Worm (Caenorhabditis elegans) whole organism, young adult: ENCODE measurements around the gene W08G11.3.
"Not testable (repeated sequence)": the region's sequence is repeated elsewhere in the genome, so short reads cannot be mapped to it uniquely, and the experiment has no call there.

Experiments
- B0261.1 ChIP-seq: sonication (generic microtip); optimal IDR thresholded peaks from 2 replicates; lab custom pipeline; 2016; ENCODE audit warnings: mild to moderate bottlenecking, missing genetic modification characterization, moderate library complexity, missing compliant biosample characterization
- F57C9.4 ChIP-seq: sonication (generic microtip); optimal IDR thresholded peaks from 2 replicates; lab custom pipeline; 2017; ENCODE audit warnings: mild to moderate bottlenecking, missing genetic modification characterization, missing compliant biosample characterization
- Y53F4B.3 ChIP-seq: fragments of 200-800 bp; sonication (Bioruptor generic); IDR thresholded peaks from 2 replicates; pipeline ENCODE4 v1.3.6; 2022; ENCODE audit warnings: missing genetic modification reagents, missing genetic modification characterization, missing compliant biosample characterization
- Y56A3A.18 ChIP-seq: fragments of 200-800 bp; sonication (Bioruptor generic); IDR thresholded peaks from 2 replicates; pipeline ENCODE4 v1.3.6; 2022; ENCODE audit warnings: missing genetic modification reagents, missing genetic modification characterization, missing compliant biosample characterization
- ZK185.1 ChIP-seq: sonication (generic microtip); optimal IDR thresholded peaks from 2 replicates; lab custom pipeline; 2016; ENCODE audit warnings: mild to moderate bottlenecking, missing genetic modification characterization, missing compliant biosample characterization; ENCODE audit not compliant: poor library complexity, severe bottlenecking
- attf-5 ChIP-seq: fragments of 200-800 bp; sonication (Bioruptor generic); optimal IDR thresholded peaks from 2 replicates; lab custom pipeline; 2018; ENCODE audit warnings: mild to moderate bottlenecking, missing genetic modification characterization, missing compliant biosample characterization
- cebp-1 ChIP-seq, 2 experiments: fragments of 200-800 bp in 1 of 2; sonication (Bioruptor generic) in 1 of 2; sonication (generic microtip) in 1 of 2; IDR thresholded peaks in 1 of 2; optimal IDR thresholded peaks in 1 of 2; 2 replicates each; pipeline versions ENCODE4 v1.3.6 to Lab custom; 2017 to 2022; ENCODE audit warnings: missing compliant biosample characterization in 2 of 2, missing genetic modification characterization in 2 of 2, mild to moderate bottlenecking in 1 of 2, missing genetic modification reagents in 1 of 2, moderate library complexity in 1 of 2
- cebp-2 ChIP-seq: fragments of 200-800 bp; sonication (Bioruptor generic); IDR thresholded peaks from 2 replicates; pipeline ENCODE4 v1.3.6; 2022; ENCODE audit warnings: missing genetic modification characterization, missing compliant biosample characterization
- ceh-27 ChIP-seq: fragments of 200-800 bp; sonication (Bioruptor generic); optimal IDR thresholded peaks from 2 replicates; lab custom pipeline; 2018; ENCODE audit warnings: mild to moderate bottlenecking, missing genetic modification characterization, moderate library complexity, missing compliant biosample characterization
- dpff-1 ChIP-seq: sonication (generic microtip); optimal IDR thresholded peaks from 2 replicates; lab custom pipeline; 2017; ENCODE audit warnings: mild to moderate bottlenecking, missing genetic modification characterization, missing compliant biosample characterization
- egl-44 ChIP-seq: fragments of 200-800 bp; sonication (Bioruptor generic); IDR thresholded peaks from 2 replicates; pipeline ENCODE4 v1.3.6; 2022; ENCODE audit warnings: missing genetic modification reagents, missing genetic modification characterization, missing compliant biosample characterization
- egrh-3 ChIP-seq: fragments of 200-800 bp; sonication (Bioruptor generic); IDR thresholded peaks from 2 replicates; pipeline ENCODE4 v1.3.6; 2022; ENCODE audit warnings: missing genetic modification reagents, missing genetic modification characterization, missing compliant biosample characterization
- ekl-4 ChIP-seq: fragments of 200-800 bp; sonication (Bioruptor generic); IDR thresholded peaks from 2 replicates; pipeline ENCODE4 v1.3.6; 2022; ENCODE audit warnings: missing genetic modification reagents, missing genetic modification characterization, missing compliant biosample characterization
- hrde-1 ChIP-seq: sonication (generic microtip); optimal IDR thresholded peaks from 2 replicates; lab custom pipeline; 2016; ENCODE audit warnings: missing genetic modification characterization, mild to moderate bottlenecking, missing compliant biosample characterization, moderate library complexity, missing genotype, missing genetic modification reagents, borderline replicate concordance
- hsf-1 ChIP-seq: fragments of 200-800 bp; sonication (Bioruptor generic); IDR thresholded peaks from 2 replicates; pipeline ENCODE4 v1.3.6; 2022; ENCODE audit warnings: missing genetic modification reagents, missing genetic modification characterization, missing compliant biosample characterization
- lag-1 ChIP-seq: fragments of 200-800 bp; sonication (Bioruptor generic); IDR thresholded peaks from 2 replicates; pipeline ENCODE4 v1.3.6; 2022; ENCODE audit warnings: missing genetic modification reagents, missing genetic modification characterization, missing compliant biosample characterization
- let-526 ChIP-seq: fragments of 200-800 bp; sonication (Bioruptor generic); IDR thresholded peaks from 2 replicates; pipeline ENCODE4 v1.3.6; 2022; ENCODE audit warnings: missing genetic modification reagents, missing genetic modification characterization, missing compliant biosample characterization
- let-607 ChIP-seq, 2 experiments: fragments of 200-800 bp in 1 of 2; sonication (Bioruptor generic) in 1 of 2; sonication (generic microtip) in 1 of 2; optimal IDR thresholded peaks; 2 replicates each; lab custom pipeline; 2016 to 2018; ENCODE audit warnings: mild to moderate bottlenecking in 2 of 2, missing compliant biosample characterization in 2 of 2, missing genetic modification characterization in 2 of 2, moderate library complexity in 2 of 2, missing genotype in 1 of 2
- madf-3 ChIP-seq: fragments of 200-800 bp; sonication (Bioruptor generic); IDR thresholded peaks from 2 replicates; pipeline ENCODE4 v1.3.6; 2022; ENCODE audit warnings: missing genetic modification reagents, missing genetic modification characterization, missing compliant biosample characterization
- mcd-1 ChIP-seq: fragments of 200-800 bp; sonication (Bioruptor generic); IDR thresholded peaks from 2 replicates; pipeline ENCODE4 v1.3.6; 2022; ENCODE audit warnings: missing genetic modification reagents, missing genetic modification characterization, missing compliant biosample characterization
- mel-28 ChIP-seq: sonication (generic microtip); optimal IDR thresholded peaks from 2 replicates; lab custom pipeline; 2016; ENCODE audit warnings: borderline replicate concordance, mild to moderate bottlenecking, missing genetic modification characterization, missing compliant biosample characterization
- mes-4 ChIP-seq: sonication (generic microtip); optimal IDR thresholded peaks from 2 replicates; lab custom pipeline; 2016; ENCODE audit warnings: missing genotype, missing genetic modification characterization, missing compliant biosample characterization
- mxl-1 ChIP-seq: sonication (generic microtip); optimal IDR thresholded peaks from 2 replicates; lab custom pipeline; 2016; ENCODE audit warnings: missing genetic modification characterization, missing compliant biosample characterization
- nhr-80 ChIP-seq: sonication (generic microtip); optimal IDR thresholded peaks from 2 replicates; lab custom pipeline; 2016; ENCODE audit warnings: missing genetic modification characterization, missing compliant biosample characterization
- sea-2 ChIP-seq: fragments of 200-800 bp; sonication (Bioruptor generic); IDR thresholded peaks from 2 replicates; pipeline ENCODE4 v1.3.6; 2022; ENCODE audit warnings: missing genetic modification characterization, missing compliant biosample characterization
- snpc-4 ChIP-seq, 5 experiments: fragments of 150-350 bp in 1 of 5; sonication (generic microtip) in 4 of 5; optimal IDR thresholded peaks; 2 replicates each; lab custom pipeline; 2014 to 2018; ENCODE audit warnings: missing genetic modification characterization in 5 of 5, missing biosample characterization in 3 of 5, antibody characterized with exemption in 2 of 5, mild to moderate bottlenecking in 2 of 5, missing compliant biosample characterization in 2 of 5, missing genotype in 2 of 5, moderate library complexity in 2 of 5, missing genetic modification reagents in 1 of 5
- sptf-2 ChIP-seq: fragments of 200-800 bp; sonication (Bioruptor generic); optimal IDR thresholded peaks from 2 replicates; lab custom pipeline; 2018; ENCODE audit warnings: mild to moderate bottlenecking, missing genetic modification characterization, missing compliant biosample characterization
- ztf-26 ChIP-seq: sonication (generic microtip); optimal IDR thresholded peaks from 2 replicates; lab custom pipeline; 2017; ENCODE audit warnings: missing genetic modification characterization, missing compliant biosample characterization

Gene W08G11.3

ce11 chrV:16383729-16384128 is 16.2 kb downstream of the W08G11.3 start, which contains the start of gene F13A7.7:
TSS of gene F13A7.7 (minus strand) at chrV:16383829.
- TF ChIP-seq egl-44, ekl-4, let-526 (GFP tag; lab: Robert Waterston, UW): not testable (repeated sequence)

DNA sequence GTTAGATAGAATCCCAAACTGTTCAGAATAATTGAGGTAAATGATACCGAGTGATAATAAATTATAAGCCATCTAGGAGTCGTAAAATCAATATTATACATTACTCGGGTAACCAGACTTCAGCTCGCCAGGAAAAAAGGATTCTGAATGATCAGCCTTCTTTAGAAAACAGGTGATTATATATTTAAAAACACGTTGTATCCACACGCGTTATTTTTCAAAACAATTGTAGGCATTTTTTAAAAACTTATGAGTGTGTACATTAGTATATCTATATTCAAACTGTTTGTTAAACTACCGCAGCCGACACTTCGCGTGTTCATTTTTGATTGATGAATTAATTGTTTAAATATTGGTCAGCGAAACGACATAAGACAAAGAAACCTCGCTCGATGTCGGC is 20.8 kb downstream of the W08G11.3 start, which contains the start of gene sri-65:
Gene sri-65 (minus strand): TSS at position 101 of the 400 bp plus-strand sequence.
- no peak for TF ChIP-seq madf-3 (GFP tag; lab: Robert Waterston, UW)
- no peak for TF ChIP-seq ceh-27
- TF ChIP-seq sea-2 (GFP tag; lab: Robert Waterston, UW), result no peak
- TF ChIP-seq F57C9.4 (tag; lab: Kevin White, UChicago), result no peak
- no peak for TF ChIP-seq mel-28 (tag; lab: Kevin White, UChicago)

DNA sequence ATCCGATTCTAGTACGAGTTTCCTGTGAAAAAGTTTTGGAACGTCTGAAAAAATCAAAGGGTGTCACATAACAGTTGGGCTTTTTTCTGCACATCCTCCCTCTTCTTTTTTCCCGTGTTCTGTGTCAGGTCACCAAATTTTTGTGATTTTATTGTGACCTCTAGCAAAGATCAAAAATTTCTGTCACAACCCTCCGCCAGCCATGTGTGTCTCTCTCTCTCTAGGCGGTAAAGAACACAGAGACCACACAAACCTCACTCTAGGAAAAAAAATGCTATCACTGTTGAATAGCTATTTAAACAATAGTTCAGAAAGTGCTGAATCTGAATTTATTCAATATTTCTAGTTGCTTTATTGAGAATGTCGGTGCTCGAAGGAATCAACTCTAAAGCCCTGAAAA is 23.2 kb downstream of the W08G11.3 start, which contains the start of gene gst-44:
Gene gst-44 (plus strand): TSS at position 237 of the 400 bp plus-strand sequence.
- no peak for TF ChIP-seq let-607 (tag; optimal IDR thresholded peaks at IDR 0.05; lab: Kevin White, UChicago)
- TF ChIP-seq lag-1, result no peak
- no peak for TF ChIP-seq hrde-1 (tag; lab: Kevin White, UChicago)
- TF ChIP-seq ZK185.1 (tag; lab: Kevin White, UChicago), result no peak
- peak; percentile 62 for TF ChIP-seq nhr-80 (tag; lab: Kevin White, UChicago)
- TF ChIP-seq ztf-26 (tag; lab: Kevin White, UChicago), result no peak
- TF ChIP-seq, all 124 proteins: peak for 1

ce11 chrV:16393728-16394127 is 26.2 kb downstream of the W08G11.3 start, which contains the start of gene srd-63:
TSS of gene srd-63 (minus strand) at chrV:16393828.
- no peak for TF ChIP-seq Y53F4B.3 (GFP tag; lab: Robert Waterston, UW)
- no peak for TF ChIP-seq hsf-1 (GFP tag; lab: Robert Waterston, UW)
- TF ChIP-seq dpff-1 (tag; lab: Kevin White, UChicago), result no peak
- TF ChIP-seq egrh-3 (GFP tag; lab: Robert Waterston, UW), result no peak
- TF ChIP-seq B0261.1, result no peak
- TF ChIP-seq mes-4 (tag; lab: Kevin White, UChicago), result no peak
- TF ChIP-seq mxl-1 (tag; lab: Kevin White, UChicago), result no peak

- TF ChIP-seq cebp-1 (GFP tag; IDR thresholded peaks at IDR 0.05; lab: Robert Waterston, UW) (peak; percentile 99), cebp-1 (tag; optimal IDR thresholded peaks at IDR 0.05; lab: Kevin White, UChicago) (peak; percentile 99), mcd-1 (GFP tag; lab: Robert Waterston, UW) (0 out of 2 replicates have a peak, but pooled peaks have one; percentile 13), snpc-4 (GFP tag; optimal IDR thresholded peaks at IDR 0.05; lab: Kevin White, UChicago) (no peak), snpc-4 (tag; optimal IDR thresholded peaks at IDR 0.05; lab: Kevin White, UChicago) (peak in 2 of 4 experiments; percentile 2 to 4), Y56A3A.18 (GFP tag; lab: Robert Waterston, UW) (no peak), attf-5 (GFP tag; lab: Kevin White, UChicago) (peak; percentile 15), nhr-80 (tag; lab: Kevin White, UChicago) (peak; percentile 41), sptf-2 (GFP tag; lab: Kevin White, UChicago) (no peak), cebp-2 (GFP tag; lab: Robert Waterston, UW) (0 out of 2 replicates have a peak, but pooled peaks have one; percentile 52)
Observed at ce11 chrV:16395131-16395530, 27.6 kb downstream of the W08G11.3 start, which contains the start of gene F13A7.11. TSS of gene F13A7.11 (minus strand) at chrV:16395304.
